Fruit fly (Drosophila melanogaster): ENCODE results near the gene CG1529.

The CG1529 gene

dm6 chrX:21053099-21053715 lies 21.5 kb upstream of the CG1529 start (continued):
- TF ChIP-seq CG7745 (tag; optimal IDR thresholded peaks at IDR 0.05): peak; percentile 6
- TF ChIP-seq slou (GFP tag; optimal IDR thresholded peaks at IDR 0.05): peak; percentile 54
- TF ChIP-seq CG9932 (GFP tag; IDR thresholded peaks at IDR 0.05): peak; percentile 77
- TF ChIP-seq CG6765 (GFP tag; optimal IDR thresholded peaks at IDR 0.05): peak; percentile 89
- TF ChIP-seq CG10431 (GFP tag; optimal IDR thresholded peaks at IDR 0.05): peak; percentile 80
- peak; percentile 61 for TF ChIP-seq ems (GFP tag; optimal IDR thresholded peaks at IDR 0.05)
- peak; percentile 37; the same call in 1 of the 2 replicates for TF ChIP-seq CG32767 (GFP tag; IDR thresholded peaks at IDR 0.05)
- TF ChIP-seq NC2α (GFP tag; optimal IDR thresholded peaks at IDR 0.05): peak; percentile 43
- peak; percentile 33 for TF ChIP-seq pum (GFP tag; optimal IDR thresholded peaks at IDR 0.05)
- peak; percentile 72 for TF ChIP-seq Max (GFP tag; optimal IDR thresholded peaks at IDR 0.05)
- peak; percentile 87 for TF ChIP-seq amos (GFP tag; IDR thresholded peaks at IDR 0.05; ENCODE audit: partially characterized antibody)
- peak; percentile 53 for TF ChIP-seq ind (GFP tag; optimal IDR thresholded peaks at IDR 0.05)
- no peak for TF ChIP-seq CG5953 (GFP tag; IDR thresholded peaks at IDR 0.05)
- peak; percentile 24 for TF ChIP-seq sima (GFP tag; optimal IDR thresholded peaks at IDR 0.05)
- peak; percentile 50 for TF ChIP-seq CG30431 (GFP tag; optimal IDR thresholded peaks at IDR 0.05)
- TF ChIP-seq Nf-YC (tag; optimal IDR thresholded peaks at IDR 0.05): peak; percentile 36
- peak; percentile 84 for TF ChIP-seq CG1233 (GFP tag; optimal IDR thresholded peaks at IDR 0.05)
- peak; percentile 79 for TF ChIP-seq CG17186 (GFP tag; optimal IDR thresholded peaks at IDR 0.05)
- TF ChIP-seq zfh1 (GFP tag; IDR thresholded peaks at IDR 0.05): peak; percentile 76; the same call in 2 of the 3 replicates
- TF ChIP-seq CG3407 (GFP tag; optimal IDR thresholded peaks at IDR 0.05): peak; percentile 44
- TF ChIP-seq dm (GFP tag; optimal IDR thresholded peaks at IDR 0.05): peak; percentile 89
- peak; percentile 26 for TF ChIP-seq Kr (GFP tag; optimal IDR thresholded peaks at IDR 0.05)
- TF ChIP-seq CG8388 (GFP tag; optimal IDR thresholded peaks at IDR 0.05): peak; percentile 48
- peak; percentile 95 for TF ChIP-seq MTF-1 (GFP tag; optimal IDR thresholded peaks at IDR 0.05; ENCODE audit: borderline replicate concordance)
- TF ChIP-seq Atf6 (GFP tag; IDR thresholded peaks at IDR 0.05): peak; percentile 61; the same call in 1 of the 2 replicates
- 0 out of 2 replicates have a peak, but pooled peaks have one; percentile 26 for TF ChIP-seq CG10321 (GFP tag; IDR thresholded peaks at IDR 0.05)
- peak; percentile 90 for TF ChIP-seq HHEX (GFP tag; optimal IDR thresholded peaks at IDR 0.05)
- TF ChIP-seq Atf-2 (GFP tag; optimal IDR thresholded peaks at IDR 0.05): peak; percentile 42
- peak; percentile 80 for TF ChIP-seq fd64A (GFP tag; optimal IDR thresholded peaks at IDR 0.05)
- peak; percentile 43 for TF ChIP-seq CG4617 (GFP tag; optimal IDR thresholded peaks at IDR 0.05; ENCODE audit: borderline replicate concordance)
- TF ChIP-seq Scr (GFP tag; IDR thresholded peaks at IDR 0.05; ENCODE audit: partially characterized antibody): peak; percentile 81
- peak; percentile 87 for TF ChIP-seq NfI (GFP tag; optimal IDR thresholded peaks at IDR 0.05)
- TF ChIP-seq CG6175 (GFP tag; IDR thresholded peaks at IDR 0.05): peak; percentile 40; the same call in 1 of the 3 replicates
- TF ChIP-seq Bdp1 (GFP tag; optimal IDR thresholded peaks at IDR 0.05): peak; percentile 51
- TF ChIP-seq CG15269 (tag; optimal IDR thresholded peaks at IDR 0.05): peak; percentile 71
- TF ChIP-seq CG4424 (GFP tag; optimal IDR thresholded peaks at IDR 0.05): peak; percentile 74
- no peak for TF ChIP-seq ara (GFP tag; IDR thresholded peaks at IDR 0.05)
- peak; percentile 61 for TF ChIP-seq CG6683 (GFP tag; optimal IDR thresholded peaks at IDR 0.05)
- 0 out of 3 replicates have a peak, but pooled peaks have one; percentile 41 for TF ChIP-seq C15 (GFP tag; IDR thresholded peaks at IDR 0.05)
- peak; percentile 34; the same call in 1 of the 3 replicates for TF ChIP-seq B-H1 (GFP tag; IDR thresholded peaks at IDR 0.05)
- peak; percentile 83 for TF ChIP-seq CG6791 (GFP tag; IDR thresholded peaks at IDR 0.05; ENCODE audit: partially characterized antibody)
- peak; percentile 72 for TF ChIP-seq org-1 (GFP tag; optimal IDR thresholded peaks at IDR 0.05)
- peak; percentile 64 for TF ChIP-seq CG3995 (GFP tag; optimal IDR thresholded peaks at IDR 0.05)
- peak; percentile 93 for TF ChIP-seq chm (GFP tag; IDR thresholded peaks at IDR 0.05)
- TF ChIP-seq abd-A (tag; optimal IDR thresholded peaks at IDR 0.05): peak; percentile 5
- no peak for TF ChIP-seq CG11695 (GFP tag; IDR thresholded peaks at IDR 0.05)
- no peak for TF ChIP-seq dan (GFP tag; IDR thresholded peaks at IDR 0.05)
- peak; percentile 59 for TF ChIP-seq gsb-n (tag; optimal IDR thresholded peaks at IDR 0.05)
- TF ChIP-seq bsh (GFP tag; optimal IDR thresholded peaks at IDR 0.05): peak; percentile 50 to 64

Data from whole organism, embryonic.